Worm (Caenorhabditis elegans) whole organism, late embryonic: ENCODE measurements around the gene C27F2.10.

Experiments used
- C08G9.2 ChIP-seq: sonication (generic microtip); optimal IDR thresholded peaks from 2 replicates; lab custom pipeline; 2016; ENCODE audit warnings: mild to moderate bottlenecking, missing genetic modification characterization, moderate library complexity, missing compliant biosample characterization
- T23F11.4 ChIP-seq: fragments of 200-800 bp; sonication (Bioruptor generic); optimal IDR thresholded peaks from 2 replicates; lab custom pipeline; 2018; ENCODE audit warnings: mild to moderate bottlenecking, missing genetic modification characterization, missing compliant biosample characterization
- ama-1 ChIP-seq: fragments of 150-350 bp; optimal IDR thresholded peaks from 2 replicates; lab custom pipeline; 2014
- ceh-14 ChIP-seq: sonication (generic microtip); optimal IDR thresholded peaks from 2 replicates; lab custom pipeline; 2016; ENCODE audit warnings: missing genotype, missing genetic modification characterization, missing compliant biosample characterization
- ceh-18 ChIP-seq: sonication (generic microtip); optimal IDR thresholded peaks from 2 replicates; lab custom pipeline; 2016; ENCODE audit warnings: missing genetic modification characterization, missing compliant biosample characterization
- ceh-9 ChIP-seq: sonication (generic microtip); optimal IDR thresholded peaks from 2 replicates; lab custom pipeline; 2016; ENCODE audit warnings: mild to moderate bottlenecking, missing genetic modification characterization, inconsistent platforms, missing compliant biosample characterization
- elt-2 ChIP-seq: sonication (generic microtip); optimal IDR thresholded peaks from 2 replicates; lab custom pipeline; 2016; ENCODE audit warnings: missing genetic modification reagents, missing genetic modification characterization, missing compliant biosample characterization
- fkh-6 ChIP-seq: sonication (generic microtip); optimal IDR thresholded peaks from 2 replicates; lab custom pipeline; 2016; ENCODE audit warnings: missing genetic modification characterization, missing compliant biosample characterization
- lin-11 ChIP-seq: fragments of 200-800 bp; sonication (Bioruptor generic); optimal IDR thresholded peaks from 2 replicates; lab custom pipeline; 2018; ENCODE audit warnings: mild to moderate bottlenecking, missing genetic modification characterization, missing compliant biosample characterization
- nfya-1 ChIP-seq: sonication (generic microtip); optimal IDR thresholded peaks from 2 replicates; lab custom pipeline; 2017; ENCODE audit warnings: missing genetic modification characterization, mild to moderate bottlenecking, missing compliant biosample characterization, antibody characterized with exemption, moderate library complexity
- pha-4 ChIP-seq: fragments of 150-350 bp; optimal IDR thresholded peaks from 2 replicates; lab custom pipeline; 2018; ENCODE audit warnings: missing biosample characterization, missing genetic modification reagents, missing genetic modification characterization
- unc-3 ChIP-seq, 2 experiments: fragments of 200-800 bp in 1 of 2; sonication (Bioruptor generic) in 1 of 2; sonication (generic microtip) in 1 of 2; conservative IDR thresholded peaks in 1 of 2; optimal IDR thresholded peaks in 1 of 2; 2 replicates each; pipeline versions ENCODE4 v1.3.6 to Lab custom; 2016 to 2022; ENCODE audit warnings: missing compliant biosample characterization in 2 of 2, missing genetic modification characterization in 2 of 2, missing genetic modification reagents in 1 of 2

DNA sequence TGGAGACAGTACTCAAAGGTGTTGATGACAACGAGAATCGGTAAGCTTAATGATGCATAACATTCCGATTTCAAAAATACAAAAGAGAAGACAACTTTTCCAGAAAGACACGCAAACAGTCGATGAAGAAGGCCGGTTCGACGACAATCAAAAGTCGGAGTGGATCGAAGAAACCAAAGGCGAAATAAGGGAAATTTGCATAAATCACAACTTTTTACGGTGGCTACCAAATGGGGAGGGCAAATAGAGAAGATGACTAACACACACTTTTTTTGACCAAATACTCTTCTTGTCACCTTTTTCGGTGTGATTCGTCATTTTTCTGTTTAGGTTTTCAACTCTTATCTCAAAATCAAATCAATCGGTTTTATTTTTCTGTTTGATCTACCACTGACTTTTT lies 49.5 kb upstream of the C27F2.10 start, which contains the start of gene C45G9.6:
- TF ChIP-seq ceh-18 (tag; lab: Kevin White, UChicago) (no peak), ceh-14 (tag; lab: Kevin White, UChicago) (no peak), nfya-1 (tag; lab: Kevin White, UChicago) (no peak), ceh-9 (no peak), unc-3 (GFP tag; conservative IDR thresholded peaks at IDR 0.05; lab: Robert Waterston, UW) (no peak), unc-3 (tag; optimal IDR thresholded peaks at IDR 0.05; lab: Kevin White, UChicago) (no peak), fkh-6 (tag; lab: Kevin White, UChicago) (no peak), T23F11.4 (GFP tag; lab: Kevin White, UChicago) (no peak), C08G9.2 (tag; lab: Kevin White, UChicago) (no peak), elt-2 (no peak), lin-11 (no peak), pha-4 (tag; lab: Kevin White, UChicago) (no peak), ama-1 (no peak)
